Fruit fly (Drosophila melanogaster): Measurements from ENCODE around the gene BORCS6.

DNA sequence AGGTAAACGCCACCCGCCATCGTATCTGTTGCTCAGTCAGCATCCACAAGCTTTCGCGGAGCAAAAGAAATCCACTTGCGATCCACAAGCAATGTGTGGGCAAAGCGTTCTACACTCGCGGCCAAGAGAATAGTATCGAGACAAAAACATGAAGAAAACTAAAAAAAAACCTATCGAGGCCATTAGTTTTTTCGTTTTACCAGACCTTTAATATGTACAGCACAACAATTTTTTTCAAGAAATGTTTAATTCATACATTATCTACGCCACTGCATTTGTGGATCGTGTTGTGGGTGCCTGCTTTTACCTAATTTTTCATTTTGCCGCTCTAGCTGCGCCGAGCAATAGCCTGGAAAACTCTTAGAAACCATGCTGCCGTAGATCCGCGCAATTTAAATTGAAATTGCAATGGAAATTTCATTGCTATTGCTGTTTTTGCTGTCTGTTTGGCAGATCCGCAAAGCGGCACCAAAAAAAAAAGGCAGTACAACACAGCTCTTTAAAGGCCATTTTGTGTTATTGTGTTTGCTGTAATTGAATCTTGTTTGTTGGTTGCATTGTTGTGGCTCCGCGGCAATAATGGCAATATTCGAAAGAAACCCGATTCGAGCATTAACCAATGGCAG lies 22.5 kb downstream of the BORCS6 start:
- TF ChIP-seq CG33017 (tag; optimal IDR thresholded peaks at IDR 0.05) (peak; percentile 19), CG12768 (GFP tag; optimal IDR thresholded peaks at IDR 0.05) (peak; percentile 52), cnc (optimal IDR thresholded peaks at IDR 0.05) (no peak), CG11617 (GFP tag; optimal IDR thresholded peaks at IDR 0.05) (peak; percentile 3)

All from whole organism, adult.